Fruit fly (Drosophila melanogaster) whole organism, adult: ENCODE measurements around the gene CG31204.

Experiments
- CG12768 ChIP-seq: fragments of 200-800 bp; sonication (Bioruptor generic); optimal IDR thresholded peaks from 2 replicates; lab custom pipeline; 2017; ENCODE audit warnings: missing biosample characterization, missing genetic modification characterization, mild to moderate bottlenecking, moderate library complexity, missing genetic modification reagents
- CG7045 ChIP-seq: fragments of 200-800 bp; sonication (Bioruptor generic); optimal IDR thresholded peaks from 2 replicates; lab custom pipeline; 2017; ENCODE audit warnings: missing biosample characterization, mild to moderate bottlenecking, missing genetic modification characterization
- CG7101 ChIP-seq: fragments of 200-800 bp; sonication (Bioruptor generic); optimal IDR thresholded peaks from 2 replicates; lab custom pipeline; 2018; ENCODE audit warnings: missing biosample characterization, mild to moderate bottlenecking, missing genetic modification characterization, moderate library complexity
- Crg-1 ChIP-seq: fragments of 200-800 bp; sonication (Bioruptor generic); optimal IDR thresholded peaks from 2 replicates; lab custom pipeline; 2016; ENCODE audit warnings: missing biosample characterization, missing genetic modification characterization
- Mnt ChIP-seq: fragments of 200-800 bp; sonication (Bioruptor generic); optimal IDR thresholded peaks from 2 replicates; lab custom pipeline; 2016; ENCODE audit warnings: missing biosample characterization, mild to moderate bottlenecking, missing genetic modification characterization
- kay ChIP-seq: fragments of 200-800 bp; sonication (Bioruptor generic); peaks from one replicate; lab custom pipeline; 2016; ENCODE audit warnings: missing biosample characterization, missing genetic modification characterization, borderline replicate concordance
- ovo ChIP-seq: fragments of 200-800 bp; sonication (Bioruptor generic); optimal IDR thresholded peaks from 2 replicates; lab custom pipeline; 2016; ENCODE audit warnings: missing biosample characterization, missing genetic modification characterization
- pad ChIP-seq: fragments of 200-800 bp; sonication (Bioruptor generic); optimal IDR thresholded peaks from 3 replicates; lab custom pipeline; 2017; ENCODE audit warnings: missing biosample characterization, missing genetic modification characterization, mild to moderate bottlenecking, moderate library complexity, missing genetic modification reagents
- tj ChIP-seq: fragments of 200-800 bp; sonication (Bioruptor generic); optimal IDR thresholded peaks from 3 replicates; lab custom pipeline; 2017; ENCODE audit warnings: missing biosample characterization, mild to moderate bottlenecking, missing genetic modification characterization, moderate library complexity
- toe ChIP-seq: fragments of 200-800 bp; sonication (Bioruptor generic); optimal IDR thresholded peaks from 2 replicates; lab custom pipeline; 2016; ENCODE audit warnings: missing biosample characterization, missing genetic modification characterization

dm6 chr3R:31369054-31369453 is 24.3 kb downstream of the CG31204 start:
- TF ChIP-seq CG12768, result no peak
- TF ChIP-seq CG7101, result no peak
- no peak for TF ChIP-seq kay (GFP tag; lab: Kevin White, UChicago)
- no peak for TF ChIP-seq ovo (GFP tag; lab: Kevin White, UChicago)
- no peak for TF ChIP-seq toe (GFP tag; lab: Kevin White, UChicago)
- no peak for TF ChIP-seq Crg-1 (GFP tag; lab: Kevin White, UChicago)
- no peak for TF ChIP-seq pad (GFP tag; lab: Kevin White, UChicago)
- TF ChIP-seq tj (GFP tag; lab: Kevin White, UChicago), result no peak
- no peak for TF ChIP-seq CG7045
- no peak for TF ChIP-seq Mnt
